In the genomic region with DNA sequence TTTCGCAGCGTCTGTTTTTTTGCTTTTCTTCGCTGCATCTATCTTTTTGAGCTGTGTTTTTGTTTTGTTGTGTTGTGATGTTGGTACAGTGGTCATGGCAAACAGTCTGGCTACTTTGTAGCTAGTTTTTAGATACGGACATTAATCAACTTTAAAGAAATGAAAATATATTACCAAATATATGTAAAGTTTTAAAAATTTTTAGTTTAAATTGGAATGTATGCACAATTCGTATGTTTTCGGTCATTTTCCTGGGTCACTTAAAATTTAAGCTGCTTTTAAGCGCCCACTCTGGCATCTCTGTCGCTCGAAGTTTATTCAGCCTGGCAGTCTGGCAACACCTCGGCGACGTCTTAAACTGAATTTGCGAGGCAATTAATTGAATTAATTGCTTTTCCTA, we compare ENCODE assay signal across 1 fruit fly cellular context.
TF ChIP-seq lines count a peak whose summit lies in the region.

A gene (plus strand): TSS at position 344 of the 400 bp plus-strand sequence.

TF ChIP-seq in whole organism, embryonic, 481 proteins besides CTCF, POLR2A, EP300 and RAD21 (continued from another document and continues in another):
- peak; percentile 64; the same call in 1 of the 3 replicates for TF ChIP-seq CG11695 (GFP tag; IDR thresholded peaks at IDR 0.05; lab: Robert Waterston, UW)
- no peak for TF ChIP-seq Nf-YA (GFP tag; IDR thresholded peaks at IDR 0.05; lab: Robert Waterston, UW)
- peak; percentile 69 for TF ChIP-seq CG17361 (GFP tag; IDR thresholded peaks at IDR 0.05; lab: Robert Waterston, UW)
- peak; percentile 58 for TF ChIP-seq CG13296 (GFP tag; optimal IDR thresholded peaks at IDR 0.05; lab: Kevin White, UChicago)
- peak; percentile 65 for TF ChIP-seq Mad (GFP tag; optimal IDR thresholded peaks at IDR 0.05; lab: Kevin White, UChicago)
- no peak for TF ChIP-seq ham (GFP tag; IDR thresholded peaks at IDR 0.05; lab: Robert Waterston, UW)
- TF ChIP-seq Nf-YB (GFP tag; optimal IDR thresholded peaks at IDR 0.05; lab: Kevin White, UChicago): peak; percentile 26
- TF ChIP-seq fd3F (GFP tag; optimal IDR thresholded peaks at IDR 0.05; lab: Kevin White, UChicago): peak; percentile 47
- TF ChIP-seq Eip74EF (GFP tag; optimal IDR thresholded peaks at IDR 0.05; lab: Kevin White, UChicago): no peak
- peak; percentile 71 for TF ChIP-seq Xrp1 (GFP tag; IDR thresholded peaks at IDR 0.05; lab: Robert Waterston, UW)
- peak; percentile 82 for TF ChIP-seq sug (tag; optimal IDR thresholded peaks at IDR 0.05; lab: Kevin White, UChicago)
- no peak for TF ChIP-seq NK7.1 (GFP tag; optimal IDR thresholded peaks at IDR 0.05; lab: Kevin White, UChicago)
- TF ChIP-seq usp (GFP tag; optimal IDR thresholded peaks at IDR 0.05; lab: Kevin White, UChicago): no peak
- TF ChIP-seq E2f1 (GFP tag; IDR thresholded peaks at IDR 0.05; lab: Robert Waterston, UW): peak; percentile 35; the same call in 1 of the 2 replicates
- no peak for TF ChIP-seq corto (GFP tag; optimal IDR thresholded peaks at IDR 0.05; lab: Kevin White, UChicago)
- TF ChIP-seq CG10267 (tag; optimal IDR thresholded peaks at IDR 0.05; lab: Kevin White, UChicago): peak; percentile 73
- peak; percentile 92 for TF ChIP-seq sens (GFP tag; lab: Kevin White, UChicago)
- peak; percentile 75 for TF ChIP-seq lab (GFP tag; optimal IDR thresholded peaks at IDR 0.05; lab: Kevin White, UChicago)
- TF ChIP-seq CG3838 (GFP tag; optimal IDR thresholded peaks at IDR 0.05; lab: Kevin White, UChicago): peak; percentile 51
- TF ChIP-seq tup (GFP tag; optimal IDR thresholded peaks at IDR 0.05; lab: Kevin White, UChicago): no peak
- TF ChIP-seq CG30431 (GFP tag; optimal IDR thresholded peaks at IDR 0.05; lab: Kevin White, UChicago): no peak
- TF ChIP-seq CG17186 (GFP tag; optimal IDR thresholded peaks at IDR 0.05; lab: Kevin White, UChicago): peak; percentile 22
- no peak for TF ChIP-seq jigr1 (GFP tag; IDR thresholded peaks at IDR 0.05; lab: Robert Waterston, UW)
- no peak for TF ChIP-seq Gsc (GFP tag; IDR thresholded peaks at IDR 0.05; lab: Robert Waterston, UW)
- TF ChIP-seq pho (GFP tag; optimal IDR thresholded peaks at IDR 0.05; lab: Kevin White, UChicago): peak; percentile 35
- no peak for TF ChIP-seq CG7786 (GFP tag; optimal IDR thresholded peaks at IDR 0.05; lab: Kevin White, UChicago)
- peak; percentile 62 for TF ChIP-seq Ssrp (tag; optimal IDR thresholded peaks at IDR 0.05; lab: Kevin White, UChicago)
- peak; percentile 40 for TF ChIP-seq bab2 (GFP tag; optimal IDR thresholded peaks at IDR 0.05; lab: Kevin White, UChicago)
- peak; percentile 78 for TF ChIP-seq phol (tag; optimal IDR thresholded peaks at IDR 0.05; lab: Kevin White, UChicago)
- no peak for TF ChIP-seq cad (GFP tag; optimal IDR thresholded peaks at IDR 0.05; lab: Kevin White, UChicago)
- peak; percentile 17 for TF ChIP-seq pnt (GFP tag; optimal IDR thresholded peaks at IDR 0.05; lab: Kevin White, UChicago)
- TF ChIP-seq CG12219 (GFP tag; optimal IDR thresholded peaks at IDR 0.05; lab: Kevin White, UChicago): no peak
- peak; percentile 34 for TF ChIP-seq stwl (tag; optimal IDR thresholded peaks at IDR 0.05; lab: Kevin White, UChicago)
- TF ChIP-seq CG14965 (GFP tag; optimal IDR thresholded peaks at IDR 0.05; lab: Kevin White, UChicago; ENCODE audit: borderline replicate concordance): no peak
- TF ChIP-seq CG11696 (GFP tag; IDR thresholded peaks at IDR 0.05; lab: Robert Waterston, UW): peak; percentile 45; the same call in 1 of the 2 replicates
- no peak for TF ChIP-seq pan (optimal IDR thresholded peaks at IDR 0.05; lab: Kevin White, UChicago)
- peak in 1 of 2 experiments; percentile 45 for TF ChIP-seq pan (GFP tag; optimal IDR thresholded peaks at IDR 0.05 in 1 of 2, IDR thresholded peaks at IDR 0.05 in 1 of 2)
- TF ChIP-seq row (GFP tag; IDR thresholded peaks at IDR 0.05; lab: Robert Waterston, UW): peak; percentile 93
- no peak for TF ChIP-seq CG6791 (GFP tag; IDR thresholded peaks at IDR 0.05; lab: Robert Waterston, UW; ENCODE audit: partially characterized antibody)
- peak; percentile 79 for TF ChIP-seq B-H2 (GFP tag; optimal IDR thresholded peaks at IDR 0.05; lab: Kevin White, UChicago)
- TF ChIP-seq onecut (GFP tag; IDR thresholded peaks at IDR 0.05; lab: Robert Waterston, UW): peak; percentile 8; the same call in 1 of the 2 replicates
- TF ChIP-seq CG8924 (tag; optimal IDR thresholded peaks at IDR 0.05; lab: Kevin White, UChicago): peak; percentile 51
- 0 out of 2 replicates have a peak, but pooled peaks have one; percentile 32 for TF ChIP-seq Awh (GFP tag; IDR thresholded peaks at IDR 0.05; lab: Robert Waterston, UW)
- no peak for TF ChIP-seq Kr (GFP tag; optimal IDR thresholded peaks at IDR 0.05; lab: Kevin White, UChicago)
- peak; percentile 70 for TF ChIP-seq Ets65A (GFP tag; lab: Kevin White, UChicago)
- TF ChIP-seq Drgx (GFP tag; IDR thresholded peaks at IDR 0.05; lab: Robert Waterston, UW): peak; percentile 49; the same call in 1 of the 2 replicates
- TF ChIP-seq HmgD (GFP tag; optimal IDR thresholded peaks at IDR 0.05; lab: Kevin White, UChicago): no peak
- no peak for TF ChIP-seq CG11085 (GFP tag; IDR thresholded peaks at IDR 0.05; lab: Robert Waterston, UW)
- peak; percentile 69 for TF ChIP-seq CG3281 (GFP tag; optimal IDR thresholded peaks at IDR 0.05; lab: Kevin White, UChicago)
- no peak for TF ChIP-seq CG2875 (GFP tag; optimal IDR thresholded peaks at IDR 0.05; lab: Kevin White, UChicago)
- TF ChIP-seq CG7745 (tag; optimal IDR thresholded peaks at IDR 0.05; lab: Kevin White, UChicago): no peak
- TF ChIP-seq HLHmδ (GFP tag; optimal IDR thresholded peaks at IDR 0.05; lab: Kevin White, UChicago): no peak
- peak; percentile 50 for TF ChIP-seq E2f2 (GFP tag; IDR thresholded peaks at IDR 0.05; lab: Robert Waterston, UW)
- no peak for TF ChIP-seq CG32772 (GFP tag; IDR thresholded peaks at IDR 0.05; lab: Robert Waterston, UW)
- peak; percentile 3 for TF ChIP-seq Six4 (GFP tag; optimal IDR thresholded peaks at IDR 0.05; lab: Kevin White, UChicago)
- peak; percentile 78 for TF ChIP-seq CG2120 (GFP tag; optimal IDR thresholded peaks at IDR 0.05; lab: Kevin White, UChicago)
- TF ChIP-seq CG15269 (tag; optimal IDR thresholded peaks at IDR 0.05; lab: Kevin White, UChicago): peak; percentile 69
- no peak for TF ChIP-seq ac (GFP tag; optimal IDR thresholded peaks at IDR 0.05; lab: Kevin White, UChicago)
- no peak for TF ChIP-seq CG5953 (GFP tag; IDR thresholded peaks at IDR 0.05; lab: Robert Waterston, UW)
- no peak for TF ChIP-seq CG4730 (GFP tag; IDR thresholded peaks at IDR 0.05; lab: Robert Waterston, UW)
- TF ChIP-seq CG31365 (tag; optimal IDR thresholded peaks at IDR 0.05; lab: Kevin White, UChicago): no peak
- TF ChIP-seq hb (GFP tag; IDR thresholded peaks at IDR 0.05; lab: Robert Waterston, UW; ENCODE audit: partially characterized antibody): no peak
- TF ChIP-seq Sry-δ (GFP tag; optimal IDR thresholded peaks at IDR 0.05; lab: Kevin White, UChicago): peak; percentile 26
- TF ChIP-seq Med (GFP tag; lab: Kevin White, UChicago): peak; percentile 91
- no peak for TF ChIP-seq maf-S (GFP tag; optimal IDR thresholded peaks at IDR 0.05; lab: Kevin White, UChicago)
- no peak for TF ChIP-seq CG6272 (GFP tag; IDR thresholded peaks at IDR 0.05; lab: Robert Waterston, UW)
- no peak for TF ChIP-seq nerfin-2 (GFP tag; IDR thresholded peaks at IDR 0.05; lab: Robert Waterston, UW; ENCODE audit: partially characterized antibody)
- TF ChIP-seq CG13123 (GFP tag; optimal IDR thresholded peaks at IDR 0.05; lab: Kevin White, UChicago): no peak
- TF ChIP-seq rib (GFP tag; IDR thresholded peaks at IDR 0.05; lab: Robert Waterston, UW): no peak
- peak; percentile 69 for TF ChIP-seq CG8290 (GFP tag; optimal IDR thresholded peaks at IDR 0.05; lab: Kevin White, UChicago)
- peak in 1 of 2 experiments; percentile 15 for TF ChIP-seq CG8290 (tag; optimal IDR thresholded peaks at IDR 0.05; lab: Kevin White, UChicago)
- no peak for TF ChIP-seq cato (GFP tag; optimal IDR thresholded peaks at IDR 0.05; lab: Kevin White, UChicago; ENCODE audit: borderline replicate concordance)
- peak; percentile 24 for TF ChIP-seq Lhr (GFP tag; optimal IDR thresholded peaks at IDR 0.05; lab: Kevin White, UChicago)
- TF ChIP-seq cwo (GFP tag; optimal IDR thresholded peaks at IDR 0.05; lab: Kevin White, UChicago): peak; percentile 19
- peak; percentile 22 for TF ChIP-seq Dp (GFP tag; optimal IDR thresholded peaks at IDR 0.05; lab: Kevin White, UChicago)
- TF ChIP-seq CG7987 (GFP tag; optimal IDR thresholded peaks at IDR 0.05; lab: Kevin White, UChicago): no peak
- peak; percentile 4 for TF ChIP-seq CG17802 (tag; optimal IDR thresholded peaks at IDR 0.05; lab: Kevin White, UChicago)
- TF ChIP-seq CG17328 (GFP tag; IDR thresholded peaks at IDR 0.05; lab: Robert Waterston, UW): 0 out of 2 replicates have a peak, but pooled peaks have one; percentile 42
- TF ChIP-seq zen2 (GFP tag; IDR thresholded peaks at IDR 0.05; lab: Robert Waterston, UW; ENCODE audit: partially characterized antibody): no peak
- TF ChIP-seq CG11398 (GFP tag; optimal IDR thresholded peaks at IDR 0.05; lab: Kevin White, UChicago): no peak
- TF ChIP-seq zen (tag; optimal IDR thresholded peaks at IDR 0.05; lab: Kevin White, UChicago): peak; percentile 54
- TF ChIP-seq CG9609 (GFP tag; optimal IDR thresholded peaks at IDR 0.05; lab: Kevin White, UChicago): peak; percentile 50
- TF ChIP-seq CG11456 (GFP tag; IDR thresholded peaks at IDR 0.05; lab: Robert Waterston, UW): peak; percentile 59; the same call in 1 of the 3 replicates
- no peak for TF ChIP-seq Dref (GFP tag; IDR thresholded peaks at IDR 0.05; lab: Robert Waterston, UW)
- TF ChIP-seq PHDP (tag; optimal IDR thresholded peaks at IDR 0.05; lab: Kevin White, UChicago): peak; percentile 67
- TF ChIP-seq sima (GFP tag; optimal IDR thresholded peaks at IDR 0.05; lab: Kevin White, UChicago): no peak
- TF ChIP-seq bigmax (GFP tag; optimal IDR thresholded peaks at IDR 0.05; lab: Kevin White, UChicago): no peak
- TF ChIP-seq CG10979 (tag; optimal IDR thresholded peaks at IDR 0.05; lab: Kevin White, UChicago): peak; percentile 58
- no peak for TF ChIP-seq sna (GFP tag; IDR thresholded peaks at IDR 0.05; lab: Robert Waterston, UW; ENCODE audit: partially characterized antibody)
- no peak for TF ChIP-seq Dfd (GFP tag; optimal IDR thresholded peaks at IDR 0.05; lab: Kevin White, UChicago)
- peak; percentile 65 for TF ChIP-seq Ada2b (GFP tag; IDR thresholded peaks at IDR 0.05; lab: Robert Waterston, UW)
- TF ChIP-seq CG1233 (GFP tag; optimal IDR thresholded peaks at IDR 0.05; lab: Kevin White, UChicago): peak; percentile 17
- no peak for TF ChIP-seq CG8359 (GFP tag; optimal IDR thresholded peaks at IDR 0.05; lab: Kevin White, UChicago; ENCODE audit: borderline replicate concordance)
- TF ChIP-seq CG6813 (GFP tag; optimal IDR thresholded peaks at IDR 0.05; lab: Kevin White, UChicago): no peak
- TF ChIP-seq CG2129 (GFP tag; IDR thresholded peaks at IDR 0.05; lab: Robert Waterston, UW; ENCODE audit: partially characterized antibody): no peak
- TF ChIP-seq Dip2 (GFP tag; IDR thresholded peaks at IDR 0.05; lab: Robert Waterston, UW): no peak
- TF ChIP-seq ind (GFP tag; optimal IDR thresholded peaks at IDR 0.05; lab: Kevin White, UChicago): peak; percentile 68
- no peak for TF ChIP-seq fd64A (GFP tag; optimal IDR thresholded peaks at IDR 0.05; lab: Kevin White, UChicago)
- no peak for TF ChIP-seq NC2α (GFP tag; optimal IDR thresholded peaks at IDR 0.05; lab: Kevin White, UChicago)
- peak; percentile 56 for TF ChIP-seq sisA (GFP tag; IDR thresholded peaks at IDR 0.05; lab: Robert Waterston, UW)
- no peak for TF ChIP-seq CG42726 (GFP tag; IDR thresholded peaks at IDR 0.05; lab: Robert Waterston, UW; ENCODE audit: partially characterized antibody)
- peak; percentile 72 for TF ChIP-seq CG12659 (GFP tag; optimal IDR thresholded peaks at IDR 0.05; lab: Kevin White, UChicago)
- TF ChIP-seq CG9727 (GFP tag; optimal IDR thresholded peaks at IDR 0.05; lab: Kevin White, UChicago): peak; percentile 52
- peak; percentile 80 for TF ChIP-seq CG13894 (tag; optimal IDR thresholded peaks at IDR 0.05; lab: Kevin White, UChicago)
- TF ChIP-seq CG1832 (GFP tag; optimal IDR thresholded peaks at IDR 0.05; lab: Kevin White, UChicago): no peak
- peak; percentile 76 for TF ChIP-seq CG11504 (tag; optimal IDR thresholded peaks at IDR 0.05; lab: Kevin White, UChicago)
- TF ChIP-seq pfk (GFP tag; optimal IDR thresholded peaks at IDR 0.05; lab: Kevin White, UChicago): no peak
- TF ChIP-seq gem (tag; optimal IDR thresholded peaks at IDR 0.05; lab: Kevin White, UChicago): peak; percentile 82
- TF ChIP-seq CG8765 (GFP tag; IDR thresholded peaks at IDR 0.05; lab: Robert Waterston, UW): peak; percentile 48; the same call in 1 of the 2 replicates
- no peak for TF ChIP-seq GATAe (GFP tag; conservative IDR thresholded peaks at IDR 0.05; lab: Robert Waterston, UW)
- peak; percentile 34 for TF ChIP-seq D19A (tag; optimal IDR thresholded peaks at IDR 0.05; lab: Kevin White, UChicago)
- peak; percentile 55 for TF ChIP-seq Max (GFP tag; optimal IDR thresholded peaks at IDR 0.05; lab: Kevin White, UChicago)
- peak; percentile 68 for TF ChIP-seq CG17829 (tag; optimal IDR thresholded peaks at IDR 0.05; lab: Kevin White, UChicago)
- peak; percentile 36 for TF ChIP-seq schlank (tag; optimal IDR thresholded peaks at IDR 0.05; lab: Kevin White, UChicago)
- peak; percentile 44 for TF ChIP-seq gsb-n (tag; optimal IDR thresholded peaks at IDR 0.05; lab: Kevin White, UChicago)
- peak; percentile 76 for TF ChIP-seq CG32532 (GFP tag; IDR thresholded peaks at IDR 0.05; lab: Robert Waterston, UW)
- no peak for TF ChIP-seq Doc2 (GFP tag; IDR thresholded peaks at IDR 0.05; lab: Robert Waterston, UW)
- TF ChIP-seq Scr (GFP tag; IDR thresholded peaks at IDR 0.05; lab: Robert Waterston, UW; ENCODE audit: partially characterized antibody): peak; percentile 11; the same call in 1 of the 2 replicates
- no peak for TF ChIP-seq CG12744 (GFP tag; optimal IDR thresholded peaks at IDR 0.05; lab: Kevin White, UChicago)
- TF ChIP-seq CG1792 (GFP tag; optimal IDR thresholded peaks at IDR 0.05; lab: Kevin White, UChicago): no peak
- TF ChIP-seq BtbVII (GFP tag; optimal IDR thresholded peaks at IDR 0.05; lab: Kevin White, UChicago): peak; percentile 16
- TF ChIP-seq CG5180 (GFP tag; optimal IDR thresholded peaks at IDR 0.05; lab: Kevin White, UChicago): no peak
- TF ChIP-seq prd (optimal IDR thresholded peaks at IDR 0.05; lab: Kevin White, UChicago): no peak
- TF ChIP-seq prd (GFP tag; IDR thresholded peaks at IDR 0.05; lab: Robert Waterston, UW): peak; percentile 77
- TF ChIP-seq H15 (GFP tag; IDR thresholded peaks at IDR 0.05; lab: Robert Waterston, UW): peak; percentile 38; the same call in 1 of the 3 replicates
- TF ChIP-seq CG10959 (GFP tag; IDR thresholded peaks at IDR 0.05; lab: Robert Waterston, UW): no peak
- TF ChIP-seq Nf-YC (tag; optimal IDR thresholded peaks at IDR 0.05; lab: Kevin White, UChicago): peak; percentile 78
